Worm (Caenorhabditis elegans) whole organism, late embryonic: Measurements from ENCODE around the gene F22E5.8.
"Not testable (repeated sequence)": the region's sequence is repeated elsewhere in the genome, so short reads cannot be mapped to it uniquely, and the experiment has no call there.

Experiments
- C08G9.2 ChIP-seq: sonication (generic microtip); optimal IDR thresholded peaks from 2 replicates; lab custom pipeline; 2016; ENCODE audit warnings: mild to moderate bottlenecking, missing genetic modification characterization, moderate library complexity, missing compliant biosample characterization
- C38D4.7 ChIP-seq: fragments of 200-800 bp; sonication (Bioruptor generic); optimal IDR thresholded peaks from 2 replicates; lab custom pipeline; 2018; ENCODE audit warnings: mild to moderate bottlenecking, missing genetic modification characterization, moderate library complexity, missing compliant biosample characterization
- F13H6.1 ChIP-seq: sonication (generic microtip); optimal IDR thresholded peaks from 2 replicates; lab custom pipeline; 2016; ENCODE audit warnings: missing genetic modification characterization, missing compliant biosample characterization
- K09A11.1 ChIP-seq: sonication (generic microtip); optimal IDR thresholded peaks from 2 replicates; lab custom pipeline; 2017; ENCODE audit warnings: antibody characterized with exemption, mild to moderate bottlenecking, missing genetic modification characterization, missing compliant biosample characterization; ENCODE audit not compliant: insufficient read depth
- Y22D7AL.16 ChIP-seq: sonication (generic microtip); optimal IDR thresholded peaks from 2 replicates; lab custom pipeline; 2016; ENCODE audit warnings: missing genetic modification characterization, missing compliant biosample characterization
- che-1 ChIP-seq: sonication (generic microtip); optimal IDR thresholded peaks from 2 replicates; lab custom pipeline; 2016; ENCODE audit warnings: mild to moderate bottlenecking, missing genetic modification characterization, missing compliant biosample characterization
- elt-2 ChIP-seq: sonication (generic microtip); optimal IDR thresholded peaks from 2 replicates; lab custom pipeline; 2016; ENCODE audit warnings: missing genetic modification reagents, missing genetic modification characterization, missing compliant biosample characterization
- ets-4 ChIP-seq: sonication (generic microtip); optimal IDR thresholded peaks from 2 replicates; lab custom pipeline; 2016; ENCODE audit warnings: missing genetic modification characterization, missing compliant biosample characterization
- hlh-6 ChIP-seq: sonication (generic microtip); optimal IDR thresholded peaks from 2 replicates; lab custom pipeline; 2016; ENCODE audit warnings: missing genotype, missing genetic modification characterization, missing compliant biosample characterization
- hlh-8 ChIP-seq: sonication (generic microtip); optimal IDR thresholded peaks from 2 replicates; lab custom pipeline; 2016; ENCODE audit warnings: missing genotype, missing genetic modification characterization, missing compliant biosample characterization
- lim-6 ChIP-seq: sonication (generic microtip); optimal IDR thresholded peaks from 2 replicates; lab custom pipeline; 2016; ENCODE audit warnings: missing genetic modification characterization, missing compliant biosample characterization
- lin-11 ChIP-seq: fragments of 200-800 bp; sonication (Bioruptor generic); optimal IDR thresholded peaks from 2 replicates; lab custom pipeline; 2018; ENCODE audit warnings: mild to moderate bottlenecking, missing genetic modification characterization, missing compliant biosample characterization
- madf-2 ChIP-seq: sonication (generic microtip); optimal IDR thresholded peaks from 2 replicates; lab custom pipeline; 2017; ENCODE audit warnings: missing genetic modification characterization, missing compliant biosample characterization
- nhr-11 ChIP-seq: fragments of 150-350 bp; optimal IDR thresholded peaks from 2 replicates; lab custom pipeline; 2014; ENCODE audit warnings: missing biosample characterization, missing genetic modification characterization
- nhr-232 ChIP-seq: sonication (generic microtip); optimal IDR thresholded peaks from 2 replicates; lab custom pipeline; 2016; ENCODE audit warnings: missing genetic modification characterization, missing compliant biosample characterization
- odd-2 ChIP-seq: sonication (generic microtip); optimal IDR thresholded peaks from 2 replicates; lab custom pipeline; 2017; ENCODE audit warnings: antibody characterized with exemption, mild to moderate bottlenecking, missing genetic modification characterization, missing compliant biosample characterization
- pax-1 ChIP-seq: fragments of 150-350 bp; optimal IDR thresholded peaks from 2 replicates; lab custom pipeline; 2014; ENCODE audit warnings: missing biosample characterization, missing genetic modification characterization
- pha-2 ChIP-seq: sonication (generic microtip); optimal IDR thresholded peaks from 2 replicates; lab custom pipeline; 2017; ENCODE audit warnings: mild to moderate bottlenecking, missing genetic modification characterization, missing compliant biosample characterization
- pqm-1 ChIP-seq: sonication (generic microtip); optimal IDR thresholded peaks from 2 replicates; lab custom pipeline; 2016; ENCODE audit warnings: missing genetic modification characterization, missing compliant biosample characterization
- ref-2 ChIP-seq: sonication (generic microtip); optimal IDR thresholded peaks from 2 replicates; lab custom pipeline; 2016; ENCODE audit warnings: missing genetic modification characterization, missing compliant biosample characterization
- rnt-1 ChIP-seq: sonication (generic microtip); optimal IDR thresholded peaks from 2 replicates; lab custom pipeline; 2016; ENCODE audit warnings: missing genetic modification characterization, missing compliant biosample characterization
- tbx-7 ChIP-seq: sonication (generic microtip); optimal IDR thresholded peaks from 2 replicates; lab custom pipeline; 2016; ENCODE audit warnings: missing genotype, missing genetic modification characterization, missing compliant biosample characterization
- ttx-3 ChIP-seq: sonication (generic microtip); optimal IDR thresholded peaks from 2 replicates; lab custom pipeline; 2016; ENCODE audit warnings: missing genetic modification reagents, missing genetic modification characterization, missing compliant biosample characterization
- unc-3 ChIP-seq, 2 experiments: fragments of 200-800 bp in 1 of 2; sonication (Bioruptor generic) in 1 of 2; sonication (generic microtip) in 1 of 2; conservative IDR thresholded peaks in 1 of 2; optimal IDR thresholded peaks in 1 of 2; 2 replicates each; pipeline versions ENCODE4 v1.3.6 to Lab custom; 2016 to 2022; ENCODE audit warnings: missing compliant biosample characterization in 2 of 2, missing genetic modification characterization in 2 of 2, missing genetic modification reagents in 1 of 2
- unc-42 ChIP-seq: sonication (generic microtip); optimal IDR thresholded peaks from 2 replicates; lab custom pipeline; 2016; ENCODE audit warnings: missing genotype, missing genetic modification characterization, missing compliant biosample characterization
- unc-55 ChIP-seq: sonication (generic microtip); optimal IDR thresholded peaks from 2 replicates; lab custom pipeline; 2017; ENCODE audit warnings: missing biosample characterization, missing genetic modification reagents, missing genetic modification characterization
- unc-86 ChIP-seq: sonication (generic microtip); optimal IDR thresholded peaks from 2 replicates; lab custom pipeline; 2016; ENCODE audit warnings: missing genetic modification characterization, missing compliant biosample characterization
- zip-5 ChIP-seq: sonication (generic microtip); optimal IDR thresholded peaks from 2 replicates; lab custom pipeline; 2016; ENCODE audit warnings: missing genetic modification characterization, missing compliant biosample characterization
- ztf-16 ChIP-seq: sonication (generic microtip); optimal IDR thresholded peaks from 2 replicates; lab custom pipeline; 2017; ENCODE audit warnings: missing genetic modification characterization, missing compliant biosample characterization

F22E5.8 gene

ce11 chrII:2659364-2659763, 19.5 kb downstream of the F22E5.8 start, which contains the start of gene gcy-21:
Gene gcy-21, plus strand, starts transcription at chrII:2659664.
- TF ChIP-seq lin-11 (tag; lab: Kevin White, UChicago) (no peak), hlh-6 (tag; lab: Kevin White, UChicago) (no peak), F13H6.1 (tag; lab: Kevin White, UChicago) (no peak), pqm-1 (no peak), che-1 (no peak), madf-2 (tag; lab: Kevin White, UChicago) (no peak), unc-42 (tag; lab: Kevin White, UChicago) (no peak), nhr-11 (tag; lab: Kevin White, UChicago) (no peak)
- TF ChIP-seq, all 69 proteins: peak for 0

ce11 chrII:2665081-2665480, 25.2 kb downstream of the F22E5.8 start, which contains the start of gene F22E5.2:
Gene F22E5.2, plus strand, starts transcription at chrII:2665381.
- TF ChIP-seq madf-2, odd-2, zip-5 (tag; lab: Kevin White, UChicago): not testable (repeated sequence)

ce11 chrII:2665606-2666005, 25.8 kb downstream of the F22E5.8 start, which contains the start of gene F22E5.22:
Gene F22E5.22, plus strand, starts transcription at chrII:2665906.
- no peak for TF ChIP-seq rnt-1 (tag; lab: Kevin White, UChicago)
- TF ChIP-seq K09A11.1 (tag; lab: Kevin White, UChicago), result no peak
- TF ChIP-seq pax-1 (tag; lab: Kevin White, UChicago), result no peak
- no peak for TF ChIP-seq ets-4 (tag; lab: Kevin White, UChicago)
- TF ChIP-seq ttx-3, result no peak
- TF ChIP-seq ztf-16, result no peak
- TF ChIP-seq hlh-8, result no peak
- TF ChIP-seq madf-2 (tag; lab: Kevin White, UChicago), result no peak
- no peak for TF ChIP-seq nhr-232
- TF ChIP-seq lim-6, result no peak

ce11 chrII:2672320-2672719, 32.5 kb downstream of the F22E5.8 start, which contains the start of gene sri-57:
Gene sri-57, minus strand, starts transcription at chrII:2672420.
- not testable (repeated sequence) for TF ChIP-seq tbx-7; unc-42 (tag; lab: Kevin White, UChicago); Y22D7AL.16

- not testable (repeated sequence) for TF ChIP-seq ref-2, zip-5, K09A11.1 (tag; lab: Kevin White, UChicago)
Observed at ce11 chrII:2673534-2673933, 33.7 kb downstream of the F22E5.8 start, which contains the start of the genes F22E5.20 and F22E5.1. Gene F22E5.20, minus strand, starts transcription at chrII:2673634. Gene F22E5.1, plus strand, starts transcription at chrII:2673775.

- TF ChIP-seq unc-55 (GFP tag; lab: Kevin White, UChicago), result no peak
- TF ChIP-seq C38D4.7 (GFP tag; lab: Kevin White, UChicago), result no peak
- TF ChIP-seq ref-2 (tag; lab: Kevin White, UChicago), result no peak
- TF ChIP-seq unc-86 (tag; lab: Kevin White, UChicago), result no peak
- TF ChIP-seq ets-4 (tag; lab: Kevin White, UChicago), result no peak
- peak; percentile 84 for TF ChIP-seq elt-2 (tag; lab: Kevin White, UChicago)
Observed at ce11 chrII:2677534-2678168, 37.8 kb downstream of the F22E5.8 start, which contains the start of gene F22E5.17. Gene F22E5.17, plus strand, starts transcription at chrII:2678041.

ce11 chrII:2681118-2681517, 41.3 kb downstream of the F22E5.8 start, which contains the start of gene F34D6.1:
Gene F34D6.1, minus strand, starts transcription at chrII:2681218.
- no peak for TF ChIP-seq pha-2 (tag; lab: Kevin White, UChicago)
- no peak for TF ChIP-seq unc-3 (GFP tag; conservative IDR thresholded peaks at IDR 0.05; lab: Robert Waterston, UW)
- TF ChIP-seq unc-3 (tag; optimal IDR thresholded peaks at IDR 0.05; lab: Kevin White, UChicago), result no peak
- no peak for TF ChIP-seq unc-42 (tag; lab: Kevin White, UChicago)
- TF ChIP-seq C08G9.2, result no peak
